Worm (Caenorhabditis elegans): Measurements from ENCODE around the gene nhr-117.
A peak's percentile ranks its signal among the peaks of the same experiment; 100 is the strongest.

nhr-117 gene

DNA sequence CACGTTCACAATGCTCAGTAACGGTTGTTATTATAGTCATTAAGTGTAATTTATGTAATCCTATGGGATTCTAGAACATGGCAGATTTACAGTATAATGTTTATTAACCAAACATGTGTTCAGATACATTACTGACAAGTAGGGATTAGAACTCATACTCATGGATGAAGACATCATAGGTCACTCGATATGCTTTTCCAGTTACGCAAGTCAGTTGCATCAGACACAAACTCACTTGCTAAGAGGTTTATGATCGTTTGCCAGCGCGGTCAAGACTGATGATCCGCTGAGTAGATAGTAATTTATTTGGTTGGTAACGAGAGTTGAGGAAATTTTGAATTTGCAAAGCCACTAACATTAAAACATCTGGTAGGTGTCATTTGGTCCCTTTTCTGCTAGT is 46.7 kb downstream of the nhr-117 start:
- TF ChIP-seq C08G9.2 (tag; optimal IDR thresholded peaks at IDR 0.05) (no peak), lim-6 (tag; optimal IDR thresholded peaks at IDR 0.05) (no peak), nfya-1 (tag; optimal IDR thresholded peaks at IDR 0.05) (no peak), C38D4.7 (GFP tag; optimal IDR thresholded peaks at IDR 0.05) (no peak), zip-5 (tag; optimal IDR thresholded peaks at IDR 0.05) (no peak), pag-3 (tag; optimal IDR thresholded peaks at IDR 0.05; ENCODE audit: borderline replicate concordance) (no peak), npax-4 (tag; optimal IDR thresholded peaks at IDR 0.05) (no peak), che-1 (tag; optimal IDR thresholded peaks at IDR 0.05) (no peak), ref-2 (tag; optimal IDR thresholded peaks at IDR 0.05) (no peak)

DNA sequence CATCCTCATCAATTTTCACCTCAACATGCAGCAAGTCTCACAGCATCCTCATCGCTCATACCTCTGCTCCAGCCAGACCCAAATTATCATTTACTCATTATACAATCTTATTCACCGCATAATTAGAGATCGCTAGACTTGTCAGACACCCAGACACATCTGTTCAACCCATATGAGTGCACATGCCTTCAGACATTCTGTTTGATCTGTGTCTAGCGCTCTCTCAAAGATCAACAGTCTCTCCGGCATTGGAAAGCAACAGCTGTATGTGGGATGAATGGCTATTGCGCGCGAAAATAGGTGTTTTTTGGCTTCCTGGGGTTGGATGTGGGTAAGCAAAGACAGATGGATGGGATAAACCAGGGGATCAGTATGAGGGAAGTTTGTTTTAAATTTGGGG is 48.7 kb downstream of the nhr-117 start:
- peak; percentile 17 for TF ChIP-seq ref-2 (tag; optimal IDR thresholded peaks at IDR 0.05)
- TF ChIP-seq ceh-30 (tag; optimal IDR thresholded peaks at IDR 0.05): no peak
- no peak for TF ChIP-seq unc-3 (GFP tag; conservative IDR thresholded peaks at IDR 0.05)
- TF ChIP-seq unc-3 (tag; optimal IDR thresholded peaks at IDR 0.05): no peak
- TF ChIP-seq hlh-30 (tag; optimal IDR thresholded peaks at IDR 0.05; ENCODE audit: insufficient read depth): peak; percentile 5
- TF ChIP-seq eyg-1 (tag; optimal IDR thresholded peaks at IDR 0.05): no peak
- no peak for TF ChIP-seq ceh-24 (tag; optimal IDR thresholded peaks at IDR 0.05)
- TF ChIP-seq dmd-4 (tag; optimal IDR thresholded peaks at IDR 0.05; ENCODE audit: borderline replicate concordance): no peak

DNA sequence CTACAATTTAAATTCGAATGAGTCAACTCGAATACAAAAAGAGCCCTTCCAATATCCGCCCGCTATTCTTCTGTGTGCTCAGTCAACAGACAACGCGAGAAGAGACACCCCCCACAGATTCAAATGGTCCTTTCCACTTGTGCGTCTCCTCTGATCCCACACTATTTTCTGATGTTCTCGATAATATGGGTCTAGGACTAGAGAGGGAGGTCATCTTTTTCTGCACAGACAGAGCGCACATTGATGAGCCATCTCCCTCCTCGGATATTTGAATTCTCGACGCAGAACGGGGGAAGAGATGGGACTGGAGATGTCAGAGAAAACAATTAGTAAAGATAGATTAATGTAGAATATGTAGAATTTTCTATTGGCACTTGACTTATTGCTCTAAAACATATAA is 50.6 kb downstream of the nhr-117 start:
- TF ChIP-seq ceh-24 (tag; optimal IDR thresholded peaks at IDR 0.05): no peak
- peak; percentile 36 for TF ChIP-seq ceh-31 (tag; optimal IDR thresholded peaks at IDR 0.05)
- no peak for TF ChIP-seq syd-9 (tag; optimal IDR thresholded peaks at IDR 0.05)
- TF ChIP-seq ceh-14 (tag; optimal IDR thresholded peaks at IDR 0.05): no peak
- TF ChIP-seq sox-2 (GFP tag; IDR thresholded peaks at IDR 0.05): no peak
- no peak for TF ChIP-seq unc-86 (tag; optimal IDR thresholded peaks at IDR 0.05)
- TF ChIP-seq zip-5 (tag; optimal IDR thresholded peaks at IDR 0.05): no peak
- TF ChIP-seq unc-55 (GFP tag; optimal IDR thresholded peaks at IDR 0.05): peak; percentile 66
- TF ChIP-seq ceh-9 (tag; optimal IDR thresholded peaks at IDR 0.05): no peak
- no peak for TF ChIP-seq gmeb-2 (tag; optimal IDR thresholded peaks at IDR 0.05)
- TF ChIP-seq ceh-22 (tag; optimal IDR thresholded peaks at IDR 0.05): no peak
- TF ChIP-seq elt-2 (tag; optimal IDR thresholded peaks at IDR 0.05): no peak
- TF ChIP-seq ref-2 (tag; optimal IDR thresholded peaks at IDR 0.05): peak; percentile 75
- TF ChIP-seq tbx-2 (tag; optimal IDR thresholded peaks at IDR 0.05): peak; percentile 37

DNA sequence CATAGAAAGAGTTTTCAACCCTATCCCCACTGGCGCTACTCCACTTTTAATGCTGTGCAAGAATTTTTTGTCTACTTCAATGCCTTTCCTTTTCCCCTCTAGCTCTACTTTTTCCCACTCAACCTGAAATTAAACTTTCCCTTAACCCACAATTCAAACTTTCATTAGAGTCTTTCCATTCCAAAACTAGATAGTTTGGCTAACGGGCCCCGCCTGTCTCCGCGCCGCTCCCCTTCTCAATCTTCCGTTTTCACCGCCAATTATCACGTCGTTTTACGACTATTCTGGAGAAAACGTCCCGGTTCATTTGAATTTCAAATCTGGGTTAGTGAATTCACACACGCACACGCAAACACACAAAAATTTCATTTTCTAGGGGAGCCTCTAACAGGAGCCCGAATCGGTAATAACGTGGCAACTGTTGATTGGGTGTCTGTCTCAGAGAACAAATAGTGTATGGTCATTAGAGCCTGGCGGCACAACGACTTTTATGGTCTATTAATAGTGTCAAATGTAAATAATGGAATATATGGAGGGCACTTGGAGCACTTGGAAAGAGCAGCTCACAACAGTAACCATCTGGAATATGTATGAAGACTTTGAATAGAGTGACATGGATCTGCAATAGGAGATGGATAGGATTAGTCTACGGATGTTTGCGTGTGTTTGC is 51.4 kb downstream of the nhr-117 start:
- TF ChIP-seq nfya-1 (tag; optimal IDR thresholded peaks at IDR 0.05) (peak; percentile 73), ceh-14 (tag; optimal IDR thresholded peaks at IDR 0.05) (no peak), ama-1 (optimal IDR thresholded peaks at IDR 0.05) (peak; percentile 19)

Measured in whole organism, late embryonic.